Worm (Caenorhabditis elegans) whole organism, L3 larva: Measurements from ENCODE around the gene F22B3.10.
"Not testable (repeated sequence)": the region's sequence is repeated elsewhere in the genome, so short reads cannot be mapped to it uniquely, and the experiment has no call there.

Source experiments
- R02D3.7 ChIP-seq: fragments of 150-350 bp; optimal IDR thresholded peaks from 2 replicates; lab custom pipeline; 2014; ENCODE audit warnings: missing biosample characterization, missing genetic modification characterization
- ZK546.5 ChIP-seq: sonication (generic microtip); optimal IDR thresholded peaks from 2 replicates; lab custom pipeline; 2017; ENCODE audit warnings: missing biosample characterization, missing genetic modification characterization
- aly-2 ChIP-seq: fragments of 150-350 bp; optimal IDR thresholded peaks from 2 replicates; lab custom pipeline; 2014; ENCODE audit warnings: missing biosample characterization, missing genetic modification characterization
- ama-1 ChIP-seq: fragments of 150-350 bp; optimal IDR thresholded peaks from 2 replicates; lab custom pipeline; 2018
- ceh-16 ChIP-seq: sonication (generic microtip); optimal IDR thresholded peaks from 2 replicates; lab custom pipeline; 2017; ENCODE audit warnings: missing biosample characterization, missing genetic modification characterization
- ceh-28 ChIP-seq: fragments of 150-350 bp; optimal IDR thresholded peaks from 2 replicates; lab custom pipeline; 2014; ENCODE audit warnings: missing biosample characterization, missing genetic modification reagents, missing genetic modification characterization
- ceh-82 ChIP-seq: fragments of 150-350 bp; optimal IDR thresholded peaks from 2 replicates; lab custom pipeline; 2014; ENCODE audit warnings: missing biosample characterization, missing genetic modification characterization
- daf-12 ChIP-seq: fragments of 150-350 bp; optimal IDR thresholded peaks from 2 replicates; lab custom pipeline; 2014; ENCODE audit warnings: missing biosample characterization, missing genetic modification reagents, missing genetic modification characterization
- egl-27 ChIP-seq: sonication (generic microtip); optimal IDR thresholded peaks from 4 replicates; lab custom pipeline; 2017; ENCODE audit warnings: missing biosample characterization, missing genetic modification reagents, missing genetic modification characterization
- elt-2 ChIP-seq: sonication (generic microtip); optimal IDR thresholded peaks from 2 replicates; lab custom pipeline; 2016; ENCODE audit warnings: missing genetic modification reagents, mild to moderate bottlenecking, missing genetic modification characterization, missing compliant biosample characterization
- elt-3 ChIP-seq, 3 experiments: fragments of 150-350 bp in 1 of 3; sonication (generic microtip) in 2 of 3; optimal IDR thresholded peaks; 2 replicates in 2 of 3; 4 replicates in 1 of 3; lab custom pipeline; 2014 to 2017; ENCODE audit warnings: missing biosample characterization in 3 of 3, missing genetic modification characterization in 3 of 3
- fkh-2 ChIP-seq: fragments of 150-350 bp; optimal IDR thresholded peaks from 2 replicates; lab custom pipeline; 2014; ENCODE audit warnings: missing biosample characterization, missing genetic modification reagents, missing genetic modification characterization
- hmg-11 ChIP-seq: sonication (generic microtip); optimal IDR thresholded peaks from 2 replicates; lab custom pipeline; 2016; ENCODE audit warnings: missing genetic modification characterization, missing compliant biosample characterization
- jun-1 ChIP-seq: fragments of 150-350 bp; optimal IDR thresholded peaks from 2 replicates; lab custom pipeline; 2014; ENCODE audit warnings: missing biosample characterization, missing genetic modification reagents, missing genetic modification characterization
- lin-39 ChIP-seq: fragments of 150-350 bp; optimal IDR thresholded peaks from 2 replicates; lab custom pipeline; 2018; ENCODE audit warnings: missing biosample characterization, missing genetic modification reagents, missing genetic modification characterization
- lsy-12 ChIP-seq: sonication (generic microtip); optimal IDR thresholded peaks from 2 replicates; lab custom pipeline; 2016; ENCODE audit warnings: mild to moderate bottlenecking, missing genetic modification characterization, missing compliant biosample characterization
- mdl-1 ChIP-seq: fragments of 150-350 bp; optimal IDR thresholded peaks from 2 replicates; lab custom pipeline; 2014; ENCODE audit warnings: missing biosample characterization, missing genetic modification characterization
- nhr-11 ChIP-seq: fragments of 150-350 bp; optimal IDR thresholded peaks from 2 replicates; lab custom pipeline; 2014; ENCODE audit warnings: missing biosample characterization, missing genetic modification characterization
- nhr-23 ChIP-seq: fragments of 150-350 bp; optimal IDR thresholded peaks from 2 replicates; lab custom pipeline; 2014; ENCODE audit warnings: missing biosample characterization, missing genetic modification reagents, missing genetic modification characterization
- nhr-25 ChIP-seq: sonication (generic microtip); optimal IDR thresholded peaks from 2 replicates; lab custom pipeline; 2017; ENCODE audit warnings: missing biosample characterization, missing genetic modification characterization
- nhr-28 ChIP-seq: fragments of 150-350 bp; optimal IDR thresholded peaks from 2 replicates; lab custom pipeline; 2014; ENCODE audit warnings: missing biosample characterization, missing genetic modification characterization
- nhr-43 ChIP-seq: sonication (generic microtip); optimal IDR thresholded peaks from 2 replicates; lab custom pipeline; 2016; ENCODE audit warnings: mild to moderate bottlenecking, missing genetic modification characterization, missing compliant biosample characterization; ENCODE audit not compliant: poor library complexity, severe bottlenecking
- nhr-77 ChIP-seq: fragments of 150-350 bp; optimal IDR thresholded peaks from 2 replicates; lab custom pipeline; 2014; ENCODE audit warnings: missing biosample characterization, missing genetic modification characterization
- pqm-1 ChIP-seq: fragments of 150-350 bp; optimal IDR thresholded peaks from 2 replicates; lab custom pipeline; 2017; ENCODE audit warnings: missing biosample characterization, missing genetic modification characterization, inconsistent platforms
- sea-2 ChIP-seq: fragments of 150-350 bp; sonication (generic microtip); optimal IDR thresholded peaks from 4 replicates; lab custom pipeline; 2014; ENCODE audit warnings: missing biosample characterization, missing genetic modification reagents, missing genetic modification characterization
- skn-1 ChIP-seq: fragments of 150-350 bp; optimal IDR thresholded peaks from 2 replicates; lab custom pipeline; 2014; ENCODE audit warnings: missing biosample characterization, missing genetic modification characterization
- snpc-4 ChIP-seq: fragments of 150-350 bp; optimal IDR thresholded peaks from 2 replicates; lab custom pipeline; 2014; ENCODE audit warnings: missing biosample characterization, missing genetic modification characterization
- tbx-2 ChIP-seq: sonication (generic microtip); optimal IDR thresholded peaks from 2 replicates; lab custom pipeline; 2016; ENCODE audit warnings: mild to moderate bottlenecking, missing genetic modification characterization, missing compliant biosample characterization
- unc-39 ChIP-seq: sonication (generic microtip); optimal IDR thresholded peaks from 4 replicates; lab custom pipeline; 2017; ENCODE audit warnings: missing biosample characterization, missing genetic modification characterization
- unc-62 ChIP-seq: fragments of 150-350 bp; sonication (generic microtip); optimal IDR thresholded peaks from 4 replicates; lab custom pipeline; 2014; ENCODE audit warnings: missing biosample characterization, missing genetic modification reagents, missing genetic modification characterization
- zag-1 ChIP-seq: fragments of 150-350 bp; optimal IDR thresholded peaks from 2 replicates; lab custom pipeline; 2014; ENCODE audit warnings: missing biosample characterization, missing genetic modification characterization
- ztf-11 ChIP-seq: fragments of 150-350 bp; optimal IDR thresholded peaks from 2 replicates; lab custom pipeline; 2014; ENCODE audit warnings: missing biosample characterization, missing genetic modification characterization
- ztf-4 ChIP-seq: fragments of 150-350 bp; optimal IDR thresholded peaks from 2 replicates; lab custom pipeline; 2014; ENCODE audit warnings: missing biosample characterization, missing genetic modification characterization

The F22B3.10 gene

DNA sequence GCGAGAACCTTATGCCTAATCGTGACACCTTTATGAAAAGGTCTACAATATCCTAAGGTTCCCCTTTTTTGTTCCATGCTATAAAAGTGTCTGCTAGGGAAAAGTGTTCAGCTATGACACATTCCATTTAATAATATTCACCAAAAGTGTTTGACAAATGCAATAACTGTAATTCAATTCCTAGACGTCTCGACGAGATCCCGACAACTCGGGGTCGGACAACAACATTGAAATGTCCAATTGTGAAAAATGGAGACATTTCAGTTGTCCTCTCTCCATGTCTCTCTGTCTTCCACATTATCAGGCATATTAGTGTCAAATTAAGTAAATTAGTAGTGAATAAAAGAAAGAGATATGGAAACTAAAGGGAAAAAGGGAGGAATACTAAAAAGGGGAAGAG, 16.6 kb upstream of the F22B3.10 start:
- TF ChIP-seq hmg-11 (tag; lab: Kevin White, UChicago) (no peak), lin-39 (tag; lab: Kevin White, UChicago) (no peak), zag-1 (tag; lab: Kevin White, UChicago) (no peak), ZK546.5 (tag; lab: Kevin White, UChicago) (no peak), ztf-11 (tag; lab: Kevin White, UChicago) (no peak), fkh-2 (tag; lab: Kevin White, UChicago) (no peak), sea-2 (GFP tag; lab: Kevin White, UChicago) (no peak), pqm-1 (tag; lab: Kevin White, UChicago) (no peak), nhr-23 (tag; lab: Kevin White, UChicago) (no peak), ama-1 (no peak), elt-3 (tag; optimal IDR thresholded peaks at IDR 0.05; lab: Kevin White, UChicago) (no peak), daf-12 (tag; lab: Kevin White, UChicago) (no peak)

DNA sequence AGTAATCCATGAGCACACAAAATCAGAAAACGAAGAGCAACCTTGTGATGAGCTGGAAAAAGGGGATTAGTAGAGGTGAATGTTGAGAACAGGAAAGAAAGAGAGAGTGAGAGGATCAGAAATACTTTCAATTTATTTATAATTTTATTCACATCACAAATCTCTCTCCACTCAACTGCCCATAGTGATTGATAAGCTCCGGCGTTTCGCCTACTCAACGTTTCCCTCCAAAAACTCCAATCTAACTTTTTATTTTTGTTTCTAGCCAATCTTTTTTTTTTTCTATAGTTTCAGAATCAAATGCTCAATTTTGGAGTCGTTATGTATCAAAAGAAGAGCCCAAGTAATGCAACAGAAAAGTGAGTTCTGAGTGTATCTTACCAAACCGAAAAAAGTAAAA, 10.6 kb upstream of the F22B3.10 start, which contains the start of gene kin-4:
kin-4 (plus strand) TSS at position 301 of the 400 bp plus-strand sequence.
- TF ChIP-seq elt-2 (tag; lab: Kevin White, UChicago): no peak
- no peak for TF ChIP-seq nhr-11 (tag; lab: Kevin White, UChicago)
- TF ChIP-seq nhr-43 (tag; lab: Kevin White, UChicago): no peak
- no peak for TF ChIP-seq aly-2 (tag; lab: Kevin White, UChicago)
- TF ChIP-seq unc-39 (tag; lab: Kevin White, UChicago): no peak
- no peak for TF ChIP-seq egl-27 (tag; lab: Kevin White, UChicago)
- no peak for TF ChIP-seq elt-3 (tag; optimal IDR thresholded peaks at IDR 0.05; lab: Kevin White, UChicago)

DNA sequence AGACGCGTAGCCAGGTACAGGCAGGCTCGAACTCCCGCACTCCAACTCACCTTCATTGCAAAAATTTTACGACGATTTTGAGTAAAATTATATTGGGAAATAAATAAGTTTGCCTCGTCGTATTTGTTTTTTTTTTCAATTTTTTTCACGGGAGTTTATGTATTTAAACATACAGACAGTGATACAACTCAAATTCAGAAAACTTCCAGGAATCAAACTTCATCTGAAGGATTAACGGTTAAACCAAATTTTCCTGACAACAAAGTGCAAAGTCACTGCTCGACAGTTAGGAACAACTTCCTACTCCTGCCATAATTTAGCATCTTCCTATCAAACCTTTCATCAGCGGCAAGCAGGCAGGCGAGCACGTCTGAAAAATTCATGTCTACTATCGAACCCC, 10.0 kb upstream of the F22B3.10 start, which contains the start of gene F22B3.8:
F22B3.8 (minus strand) TSS at position 101 of the 400 bp plus-strand sequence.
- no peak for TF ChIP-seq jun-1 (tag; lab: Kevin White, UChicago)
- no peak for TF ChIP-seq ceh-28
- TF ChIP-seq nhr-28 (tag; lab: Kevin White, UChicago): no peak
- no peak for TF ChIP-seq pqm-1 (tag; lab: Kevin White, UChicago)
- no peak for TF ChIP-seq R02D3.7
- TF ChIP-seq snpc-4 (tag; lab: Kevin White, UChicago): no peak
- no peak for TF ChIP-seq lsy-12 (tag; lab: Kevin White, UChicago)
- TF ChIP-seq skn-1 (tag; lab: Kevin White, UChicago): no peak
- TF ChIP-seq tbx-2 (tag; lab: Kevin White, UChicago): no peak
- no peak for TF ChIP-seq ceh-82 (tag; lab: Kevin White, UChicago)
- TF ChIP-seq nhr-43 (tag; lab: Kevin White, UChicago): no peak
- no peak for TF ChIP-seq ceh-16 (tag; lab: Kevin White, UChicago)
- no peak for TF ChIP-seq nhr-25 (tag; lab: Kevin White, UChicago)
- no peak for TF ChIP-seq ztf-4 (tag; lab: Kevin White, UChicago)
- no peak for TF ChIP-seq sea-2 (GFP tag; lab: Kevin White, UChicago)
- no peak for TF ChIP-seq egl-27 (tag; lab: Kevin White, UChicago)
- TF ChIP-seq, all 47 proteins: peak for 0

DNA sequence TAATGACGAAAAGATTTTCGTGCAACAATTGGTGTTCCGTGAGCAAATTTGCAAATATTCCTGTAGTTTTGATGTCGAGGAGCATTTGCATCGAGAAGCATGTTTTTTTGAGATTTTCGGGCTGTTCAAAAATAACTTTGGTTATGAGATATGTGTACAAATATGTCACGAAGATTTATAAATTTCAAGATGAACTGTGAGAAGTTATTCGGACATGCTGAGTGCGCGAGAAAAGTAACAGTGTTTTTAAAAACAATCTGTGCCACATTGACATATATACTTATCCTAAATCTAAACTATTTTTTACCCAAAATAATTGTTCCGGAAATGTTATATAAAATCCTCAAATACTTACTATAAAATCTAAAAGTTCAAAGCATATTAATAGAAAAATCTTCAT, 6.9 kb upstream of the F22B3.10 start, which contains the start of gene F22B3.7:
F22B3.7 (minus strand) TSS at position 101 of the 400 bp plus-strand sequence.
- no peak for TF ChIP-seq ceh-82 (tag; lab: Kevin White, UChicago)
- TF ChIP-seq nhr-11 (tag; lab: Kevin White, UChicago): no peak
- TF ChIP-seq mdl-1: no peak
- TF ChIP-seq unc-39 (tag; lab: Kevin White, UChicago): no peak
- no peak for TF ChIP-seq unc-62 (GFP tag; lab: Kevin White, UChicago)
- no peak for TF ChIP-seq ztf-4 (tag; lab: Kevin White, UChicago)
- no peak for TF ChIP-seq pqm-1 (tag; lab: Kevin White, UChicago)
- TF ChIP-seq, all 47 proteins: peak for 0

DNA sequence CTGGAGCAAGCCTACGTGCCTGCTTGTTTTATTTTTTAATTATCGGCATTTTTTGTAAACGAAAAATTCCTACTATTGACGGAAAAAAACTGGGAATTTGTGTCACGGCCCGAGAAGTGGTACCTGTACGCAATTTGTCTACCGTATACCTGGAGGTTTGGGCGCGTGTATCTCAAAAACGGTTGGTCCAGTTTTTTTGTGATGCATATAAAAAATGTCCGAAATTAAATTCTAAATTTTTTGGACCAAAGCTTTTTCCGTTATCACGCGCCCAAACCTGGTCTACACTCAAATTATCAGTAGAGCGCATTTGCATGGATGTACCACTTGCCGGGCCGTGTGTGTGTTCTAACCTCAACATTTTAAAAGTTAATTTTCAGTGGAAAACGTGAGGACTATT, 1.9 kb upstream of the F22B3.10 start, which contains the start of gene F22B3.5:
F22B3.5 (minus strand) TSS at position 101 of the 400 bp plus-strand sequence.
- TF ChIP-seq nhr-77 (tag; lab: Kevin White, UChicago); elt-3 (tag; optimal IDR thresholded peaks at IDR 0.05; lab: Kevin White, UChicago); ceh-28: not testable (repeated sequence)
- TF ChIP-seq, all 47 proteins: peak for 0; not testable (repeated sequence) for 47
